Worm (Caenorhabditis elegans) whole organism, young adult: ENCODE data around the gene hlh-15.
A peak's percentile ranks its signal among the peaks of the same experiment; 100 is the strongest.

ENCODE experiments used
- B0261.1 ChIP-seq: sonication (generic microtip); optimal IDR thresholded peaks from 2 replicates; lab custom pipeline; 2016; ENCODE audit warnings: mild to moderate bottlenecking, missing genetic modification characterization, moderate library complexity, missing compliant biosample characterization
- B0336.3 ChIP-seq: fragments of 200-800 bp; sonication (Bioruptor generic); IDR thresholded peaks from 2 replicates; pipeline ENCODE4 v1.3.6; 2022; ENCODE audit warnings: missing genetic modification characterization, missing compliant biosample characterization
- C06A6.2 ChIP-seq: fragments of 200-800 bp; sonication (Bioruptor generic); conservative IDR thresholded peaks from 2 replicates; pipeline ENCODE4 v1.3.6; 2022; ENCODE audit warnings: missing genetic modification characterization, missing compliant biosample characterization
- F39B2.1 ChIP-seq: fragments of 200-800 bp; sonication (Bioruptor generic); IDR thresholded peaks from 2 replicates; pipeline ENCODE4 v1.3.6; 2022; ENCODE audit warnings: missing genetic modification reagents, missing genetic modification characterization, missing compliant biosample characterization
- F52B5.7 ChIP-seq: sonication (generic microtip); optimal IDR thresholded peaks from 2 replicates; lab custom pipeline; 2016; ENCODE audit warnings: mild to moderate bottlenecking, missing genetic modification characterization, missing compliant biosample characterization
- F55B11.4 ChIP-seq: sonication (generic microtip); optimal IDR thresholded peaks from 2 replicates; lab custom pipeline; 2016; ENCODE audit warnings: missing compliant biosample characterization, missing genetic modification characterization, borderline replicate concordance; ENCODE audit not compliant: insufficient read depth
- F57C9.4 ChIP-seq: sonication (generic microtip); optimal IDR thresholded peaks from 2 replicates; lab custom pipeline; 2017; ENCODE audit warnings: mild to moderate bottlenecking, missing genetic modification characterization, missing compliant biosample characterization
- K12H6.12 ChIP-seq: fragments of 200-800 bp; sonication (Bioruptor generic); optimal IDR thresholded peaks from 2 replicates; lab custom pipeline; 2018; ENCODE audit warnings: mild to moderate bottlenecking, missing genetic modification characterization, missing compliant biosample characterization
- Y67H2A.10 ChIP-seq: fragments of 200-800 bp; sonication (Bioruptor generic); conservative IDR thresholded peaks from 2 replicates; pipeline ENCODE4 v1.3.6; 2022; ENCODE audit warnings: missing genetic modification reagents, missing genetic modification characterization, missing compliant biosample characterization
- Y79H2A.3 ChIP-seq: fragments of 200-800 bp; sonication (Bioruptor generic); conservative IDR thresholded peaks from 2 replicates; pipeline ENCODE4 v1.3.6; 2022; ENCODE audit warnings: missing genetic modification reagents, missing genetic modification characterization, missing compliant biosample characterization
- ZK185.1 ChIP-seq: sonication (generic microtip); optimal IDR thresholded peaks from 2 replicates; lab custom pipeline; 2016; ENCODE audit warnings: mild to moderate bottlenecking, missing genetic modification characterization, missing compliant biosample characterization; ENCODE audit not compliant: poor library complexity, severe bottlenecking
- akir-1 ChIP-seq: fragments of 200-800 bp; sonication (Bioruptor generic); optimal IDR thresholded peaks from 2 replicates; lab custom pipeline; 2018; ENCODE audit warnings: mild to moderate bottlenecking, missing genetic modification characterization, moderate library complexity, missing compliant biosample characterization
- aptf-3 ChIP-seq: fragments of 200-800 bp; sonication (Bioruptor generic); IDR thresholded peaks from 2 replicates; pipeline ENCODE4 v1.3.6; 2022; ENCODE audit warnings: missing genetic modification characterization, missing compliant biosample characterization
- cebp-1 ChIP-seq, 2 experiments: fragments of 200-800 bp in 1 of 2; sonication (Bioruptor generic) in 1 of 2; sonication (generic microtip) in 1 of 2; IDR thresholded peaks in 1 of 2; optimal IDR thresholded peaks in 1 of 2; 2 replicates each; pipeline versions ENCODE4 v1.3.6 to Lab custom; 2017 to 2022; ENCODE audit warnings: missing compliant biosample characterization in 2 of 2, missing genetic modification characterization in 2 of 2, mild to moderate bottlenecking in 1 of 2, missing genetic modification reagents in 1 of 2, moderate library complexity in 1 of 2
- ceh-27 ChIP-seq: fragments of 200-800 bp; sonication (Bioruptor generic); optimal IDR thresholded peaks from 2 replicates; lab custom pipeline; 2018; ENCODE audit warnings: mild to moderate bottlenecking, missing genetic modification characterization, moderate library complexity, missing compliant biosample characterization
- ceh-40 ChIP-seq: fragments of 200-800 bp; sonication (Bioruptor generic); IDR thresholded peaks from 2 replicates; pipeline ENCODE4 v1.3.6; 2022; ENCODE audit warnings: missing genetic modification characterization, missing compliant biosample characterization
- chd-7 ChIP-seq: sonication (generic microtip); optimal IDR thresholded peaks from 2 replicates; lab custom pipeline; 2016; ENCODE audit warnings: mild to moderate bottlenecking, missing genetic modification characterization, moderate library complexity, missing compliant biosample characterization
- die-1 ChIP-seq: sonication (generic microtip); optimal IDR thresholded peaks from 2 replicates; lab custom pipeline; 2016; ENCODE audit warnings: missing genotype, mild to moderate bottlenecking, missing genetic modification characterization, missing compliant biosample characterization
- dox-1 ChIP-seq: fragments of 200-800 bp; sonication (Bioruptor generic); IDR thresholded peaks from 2 replicates; pipeline ENCODE4 v1.3.6; 2022; ENCODE audit warnings: missing genetic modification reagents, missing genetic modification characterization, missing compliant biosample characterization
- dpff-1 ChIP-seq: sonication (generic microtip); optimal IDR thresholded peaks from 2 replicates; lab custom pipeline; 2017; ENCODE audit warnings: mild to moderate bottlenecking, missing genetic modification characterization, missing compliant biosample characterization
- egl-18 ChIP-seq: fragments of 200-800 bp; sonication (Bioruptor generic); IDR thresholded peaks from 2 replicates; pipeline ENCODE4 v1.3.6; 2022; ENCODE audit warnings: missing genetic modification reagents, missing genetic modification characterization, missing compliant biosample characterization
- egl-44 ChIP-seq: fragments of 200-800 bp; sonication (Bioruptor generic); IDR thresholded peaks from 2 replicates; pipeline ENCODE4 v1.3.6; 2022; ENCODE audit warnings: missing genetic modification reagents, missing genetic modification characterization, missing compliant biosample characterization
- ekl-4 ChIP-seq: fragments of 200-800 bp; sonication (Bioruptor generic); IDR thresholded peaks from 2 replicates; pipeline ENCODE4 v1.3.6; 2022; ENCODE audit warnings: missing genetic modification reagents, missing genetic modification characterization, missing compliant biosample characterization
- ets-4 ChIP-seq: fragments of 200-800 bp; sonication (Bioruptor generic); optimal IDR thresholded peaks from 2 replicates; lab custom pipeline; 2018; ENCODE audit warnings: mild to moderate bottlenecking, missing genetic modification characterization, missing compliant biosample characterization
- hlh-26 ChIP-seq: fragments of 200-800 bp; sonication (Bioruptor generic); conservative IDR thresholded peaks from 2 replicates; pipeline ENCODE4 v1.3.6; 2022; ENCODE audit warnings: missing genetic modification reagents, missing genetic modification characterization, missing compliant biosample characterization
- hrde-1 ChIP-seq: sonication (generic microtip); optimal IDR thresholded peaks from 2 replicates; lab custom pipeline; 2016; ENCODE audit warnings: missing genetic modification characterization, mild to moderate bottlenecking, missing compliant biosample characterization, moderate library complexity, missing genotype, missing genetic modification reagents, borderline replicate concordance
- lag-1 ChIP-seq: fragments of 200-800 bp; sonication (Bioruptor generic); IDR thresholded peaks from 2 replicates; pipeline ENCODE4 v1.3.6; 2022; ENCODE audit warnings: missing genetic modification reagents, missing genetic modification characterization, missing compliant biosample characterization
- let-607 ChIP-seq, 2 experiments: fragments of 200-800 bp in 1 of 2; sonication (Bioruptor generic) in 1 of 2; sonication (generic microtip) in 1 of 2; optimal IDR thresholded peaks; 2 replicates each; lab custom pipeline; 2016 to 2018; ENCODE audit warnings: mild to moderate bottlenecking in 2 of 2, missing compliant biosample characterization in 2 of 2, missing genetic modification characterization in 2 of 2, moderate library complexity in 2 of 2, missing genotype in 1 of 2
- lin-54 ChIP-seq: fragments of 200-800 bp; sonication (Bioruptor generic); optimal IDR thresholded peaks from 2 replicates; lab custom pipeline; 2018; ENCODE audit warnings: mild to moderate bottlenecking, missing genetic modification characterization, missing compliant biosample characterization
- lir-1 ChIP-seq: fragments of 200-800 bp; sonication (Bioruptor generic); conservative IDR thresholded peaks from 2 replicates; pipeline ENCODE4 v1.3.6; 2022; ENCODE audit warnings: missing genetic modification reagents, missing genetic modification characterization, missing compliant biosample characterization
- madf-6 ChIP-seq: fragments of 200-800 bp; sonication (Bioruptor generic); IDR thresholded peaks from 2 replicates; pipeline ENCODE4 v1.3.6; 2022; ENCODE audit warnings: missing genetic modification reagents, missing genetic modification characterization, missing compliant biosample characterization
- madf-8 ChIP-seq: fragments of 200-800 bp; sonication (Bioruptor generic); conservative IDR thresholded peaks from 2 replicates; pipeline ENCODE4 v1.3.6; 2022; ENCODE audit warnings: missing genetic modification reagents, missing genetic modification characterization, missing compliant biosample characterization
- nfya-2 ChIP-seq: fragments of 200-800 bp; sonication (Bioruptor generic); IDR thresholded peaks from 2 replicates; pipeline ENCODE4 v1.3.6; 2022; ENCODE audit warnings: missing genetic modification reagents, missing genetic modification characterization, missing compliant biosample characterization
- nhr-179 ChIP-seq: sonication (generic microtip); optimal IDR thresholded peaks from 2 replicates; lab custom pipeline; 2016; ENCODE audit warnings: mild to moderate bottlenecking, missing genetic modification characterization, missing compliant biosample characterization
- nhr-27 ChIP-seq: fragments of 200-800 bp; sonication (Bioruptor generic); optimal IDR thresholded peaks from 2 replicates; lab custom pipeline; 2018; ENCODE audit warnings: mild to moderate bottlenecking, missing genetic modification characterization, moderate library complexity, missing compliant biosample characterization
- nhr-80 ChIP-seq: sonication (generic microtip); optimal IDR thresholded peaks from 2 replicates; lab custom pipeline; 2016; ENCODE audit warnings: missing genetic modification characterization, missing compliant biosample characterization
- nhr-90 ChIP-seq: sonication (generic microtip); optimal IDR thresholded peaks from 2 replicates; lab custom pipeline; 2016; ENCODE audit warnings: missing genotype, mild to moderate bottlenecking, missing genetic modification characterization, missing compliant biosample characterization
- pbrm-1 ChIP-seq: fragments of 200-800 bp; sonication (Bioruptor generic); IDR thresholded peaks from 2 replicates; pipeline ENCODE4 v1.3.6; 2022; ENCODE audit warnings: missing genetic modification reagents, missing genetic modification characterization, missing compliant biosample characterization
- pha-4 ChIP-seq: fragments of 150-350 bp; sonication (generic microtip); optimal IDR thresholded peaks from 2 replicates; lab custom pipeline; 2014; ENCODE audit warnings: missing biosample characterization, missing genetic modification reagents, missing genetic modification characterization
- rpc-1 ChIP-seq, 2 experiments: fragments of 150-350 bp in 1 of 2; sonication (generic microtip) in 1 of 2; optimal IDR thresholded peaks; 2 replicates each; lab custom pipeline; 2014 to 2018; ENCODE audit warnings: missing biosample characterization in 1 of 2, missing genetic modification characterization in 1 of 2, missing genetic modification reagents in 1 of 2, missing genotype in 1 of 2
- sea-2 ChIP-seq: fragments of 200-800 bp; sonication (Bioruptor generic); IDR thresholded peaks from 2 replicates; pipeline ENCODE4 v1.3.6; 2022; ENCODE audit warnings: missing genetic modification characterization, missing compliant biosample characterization
- snpc-3.4 ChIP-seq: sonication (generic microtip); optimal IDR thresholded peaks from 2 replicates; lab custom pipeline; 2017; ENCODE audit warnings: missing genetic modification characterization, mild to moderate bottlenecking, missing compliant biosample characterization, antibody characterized with exemption, moderate library complexity, missing genotype, missing genetic modification reagents
- sptf-2 ChIP-seq: fragments of 200-800 bp; sonication (Bioruptor generic); optimal IDR thresholded peaks from 2 replicates; lab custom pipeline; 2018; ENCODE audit warnings: mild to moderate bottlenecking, missing genetic modification characterization, missing compliant biosample characterization
- tbx-9 ChIP-seq: sonication (generic microtip); optimal IDR thresholded peaks from 2 replicates; lab custom pipeline; 2016; ENCODE audit warnings: borderline replicate concordance, missing genetic modification characterization, inconsistent platforms, missing compliant biosample characterization
- unc-62 ChIP-seq: fragments of 150-350 bp; optimal IDR thresholded peaks from 2 replicates; lab custom pipeline; 2014; ENCODE audit warnings: missing biosample characterization, missing genetic modification reagents, missing genetic modification characterization
- xnd-1 ChIP-seq: sonication (generic microtip); optimal IDR thresholded peaks from 2 replicates; lab custom pipeline; 2016; ENCODE audit warnings: missing genotype, missing genetic modification reagents, missing genetic modification characterization, missing compliant biosample characterization
- zim-3 ChIP-seq: sonication (generic microtip); optimal IDR thresholded peaks from 2 replicates; lab custom pipeline; 2017; ENCODE audit warnings: mild to moderate bottlenecking, missing genetic modification characterization, moderate library complexity, missing compliant biosample characterization
- ztf-22 ChIP-seq: fragments of 200-800 bp; sonication (Bioruptor generic); optimal IDR thresholded peaks from 2 replicates; lab custom pipeline; 2018; ENCODE audit warnings: mild to moderate bottlenecking, missing genetic modification characterization, moderate library complexity, missing compliant biosample characterization

hlh-15 gene

ce11 chrX:2422123-2422522 lies 8.9 kb upstream of the hlh-15 start:
- peak; percentile 86 to 92 for TF ChIP-seq let-607 (tag; optimal IDR thresholded peaks at IDR 0.05; lab: Kevin White, UChicago)
- TF ChIP-seq aptf-3 (GFP tag; lab: Robert Waterston, UW): no peak
- no peak for TF ChIP-seq tbx-9 (tag; lab: Kevin White, UChicago)
- no peak for TF ChIP-seq sptf-2 (GFP tag; lab: Kevin White, UChicago)
- TF ChIP-seq nhr-27 (tag; lab: Kevin White, UChicago): no peak
- no peak for TF ChIP-seq nhr-179 (tag; lab: Kevin White, UChicago)
- no peak for TF ChIP-seq rpc-1 (optimal IDR thresholded peaks at IDR 0.05; lab: Kevin White, UChicago)
- TF ChIP-seq rpc-1 (tag; optimal IDR thresholded peaks at IDR 0.05; lab: Kevin White, UChicago): no peak
- peak; percentile 58; the same call in 1 of the 2 replicates for TF ChIP-seq dox-1 (GFP tag; lab: Robert Waterston, UW)
- TF ChIP-seq sea-2: no peak
- TF ChIP-seq lin-54: no peak
- no peak for TF ChIP-seq akir-1
- TF ChIP-seq nhr-80 (tag; lab: Kevin White, UChicago): peak; percentile 96
- peak; percentile 70 for TF ChIP-seq ztf-22 (GFP tag; lab: Kevin White, UChicago)
- no peak for TF ChIP-seq ceh-27 (GFP tag; lab: Kevin White, UChicago)
- no peak for TF ChIP-seq lir-1 (GFP tag; lab: Robert Waterston, UW)
- no peak for TF ChIP-seq madf-8 (GFP tag; lab: Robert Waterston, UW)
- no peak for TF ChIP-seq cebp-1 (GFP tag; IDR thresholded peaks at IDR 0.05; lab: Robert Waterston, UW)
- TF ChIP-seq cebp-1 (tag; optimal IDR thresholded peaks at IDR 0.05; lab: Kevin White, UChicago): no peak
- TF ChIP-seq die-1 (tag; lab: Kevin White, UChicago): no peak
- TF ChIP-seq madf-6: no peak
- no peak for TF ChIP-seq F55B11.4 (tag; lab: Kevin White, UChicago)
- TF ChIP-seq egl-18 (GFP tag; lab: Robert Waterston, UW): no peak
- TF ChIP-seq xnd-1 (tag; lab: Kevin White, UChicago): no peak
- TF ChIP-seq B0261.1: no peak
- TF ChIP-seq F39B2.1: no peak
- no peak for TF ChIP-seq Y67H2A.10 (GFP tag; lab: Robert Waterston, UW)
- no peak for TF ChIP-seq nfya-2 (GFP tag; lab: Robert Waterston, UW)
- no peak for TF ChIP-seq lag-1 (GFP tag; lab: Robert Waterston, UW)
- TF ChIP-seq zim-3 (tag; lab: Kevin White, UChicago): no peak
- TF ChIP-seq B0336.3 (GFP tag; lab: Robert Waterston, UW): no peak
- no peak for TF ChIP-seq F52B5.7
- no peak for TF ChIP-seq hrde-1 (tag; lab: Kevin White, UChicago)
- TF ChIP-seq ekl-4: peak; percentile 12; the same call in 1 of the 2 replicates
- no peak for TF ChIP-seq hlh-26
- TF ChIP-seq pbrm-1: no peak
- peak; percentile 76 for TF ChIP-seq unc-62 (GFP tag; lab: Kevin White, UChicago)
- no peak for TF ChIP-seq snpc-3.4 (tag; lab: Kevin White, UChicago)
- no peak for TF ChIP-seq ceh-40
- peak; percentile 12 for TF ChIP-seq nhr-90
- TF ChIP-seq dpff-1 (tag; lab: Kevin White, UChicago): no peak
- TF ChIP-seq Y79H2A.3: no peak
- TF ChIP-seq F57C9.4 (tag; lab: Kevin White, UChicago): no peak
- no peak for TF ChIP-seq egl-44
- TF ChIP-seq ZK185.1 (tag; lab: Kevin White, UChicago): no peak
- TF ChIP-seq ets-4 (GFP tag; lab: Kevin White, UChicago): peak; percentile 47
- TF ChIP-seq pha-4 (tag; lab: Kevin White, UChicago): no peak
- TF ChIP-seq chd-7 (tag; lab: Kevin White, UChicago): peak; percentile 13
- TF ChIP-seq K12H6.12: no peak
- TF ChIP-seq C06A6.2 (GFP tag; lab: Robert Waterston, UW): no peak
